Worm (Caenorhabditis elegans) whole organism, late embryonic: ENCODE measurements around the gene max-2.

Experiments
- K09A11.1 ChIP-seq: sonication (generic microtip); optimal IDR thresholded peaks from 2 replicates; lab custom pipeline; 2017; ENCODE audit warnings: antibody characterized with exemption, mild to moderate bottlenecking, missing genetic modification characterization, missing compliant biosample characterization; ENCODE audit not compliant: insufficient read depth
- T23F11.4 ChIP-seq: fragments of 200-800 bp; sonication (Bioruptor generic); optimal IDR thresholded peaks from 2 replicates; lab custom pipeline; 2018; ENCODE audit warnings: mild to moderate bottlenecking, missing genetic modification characterization, missing compliant biosample characterization
- Y22D7AL.16 ChIP-seq: sonication (generic microtip); optimal IDR thresholded peaks from 2 replicates; lab custom pipeline; 2016; ENCODE audit warnings: missing genetic modification characterization, missing compliant biosample characterization
- ceh-14 ChIP-seq: sonication (generic microtip); optimal IDR thresholded peaks from 2 replicates; lab custom pipeline; 2016; ENCODE audit warnings: missing genotype, missing genetic modification characterization, missing compliant biosample characterization
- ceh-18 ChIP-seq: sonication (generic microtip); optimal IDR thresholded peaks from 2 replicates; lab custom pipeline; 2016; ENCODE audit warnings: missing genetic modification characterization, missing compliant biosample characterization
- ceh-19 ChIP-seq: fragments of 200-800 bp; sonication (Bioruptor generic); optimal IDR thresholded peaks from 2 replicates; lab custom pipeline; 2018; ENCODE audit warnings: mild to moderate bottlenecking, missing genetic modification characterization, missing compliant biosample characterization
- ceh-22 ChIP-seq: sonication (generic microtip); optimal IDR thresholded peaks from 2 replicates; lab custom pipeline; 2017; ENCODE audit warnings: missing biosample characterization, missing genetic modification characterization
- ceh-24 ChIP-seq: sonication (generic microtip); optimal IDR thresholded peaks from 2 replicates; lab custom pipeline; 2016; ENCODE audit warnings: mild to moderate bottlenecking, missing genetic modification characterization, missing compliant biosample characterization
- ceh-30 ChIP-seq: fragments of 150-350 bp; optimal IDR thresholded peaks from 2 replicates; lab custom pipeline; 2014; ENCODE audit warnings: missing biosample characterization, missing genetic modification characterization
- ceh-31 ChIP-seq: sonication (generic microtip); optimal IDR thresholded peaks from 2 replicates; lab custom pipeline; 2016; ENCODE audit warnings: missing genetic modification characterization, missing compliant biosample characterization
- ceh-34 ChIP-seq: sonication (generic microtip); optimal IDR thresholded peaks from 2 replicates; lab custom pipeline; 2016; ENCODE audit warnings: mild to moderate bottlenecking, missing genetic modification characterization, missing compliant biosample characterization
- elt-2 ChIP-seq: sonication (generic microtip); optimal IDR thresholded peaks from 2 replicates; lab custom pipeline; 2016; ENCODE audit warnings: missing genetic modification reagents, missing genetic modification characterization, missing compliant biosample characterization
- ets-4 ChIP-seq: sonication (generic microtip); optimal IDR thresholded peaks from 2 replicates; lab custom pipeline; 2016; ENCODE audit warnings: missing genetic modification characterization, missing compliant biosample characterization
- eyg-1 ChIP-seq: sonication (generic microtip); optimal IDR thresholded peaks from 2 replicates; lab custom pipeline; 2016; ENCODE audit warnings: missing genotype, missing genetic modification characterization, missing compliant biosample characterization
- fkh-6 ChIP-seq: sonication (generic microtip); optimal IDR thresholded peaks from 2 replicates; lab custom pipeline; 2016; ENCODE audit warnings: missing genetic modification characterization, missing compliant biosample characterization
- gmeb-2 ChIP-seq: sonication (generic microtip); optimal IDR thresholded peaks from 2 replicates; lab custom pipeline; 2016; ENCODE audit warnings: missing genetic modification characterization, inconsistent platforms, missing compliant biosample characterization
- hlh-13 ChIP-seq: fragments of 200-800 bp; sonication (Bioruptor generic); optimal IDR thresholded peaks from 2 replicates; lab custom pipeline; 2018; ENCODE audit warnings: mild to moderate bottlenecking, missing genetic modification characterization, missing compliant biosample characterization
- hlh-15 ChIP-seq: sonication (generic microtip); optimal IDR thresholded peaks from 2 replicates; lab custom pipeline; 2016; ENCODE audit warnings: missing genetic modification characterization, missing compliant biosample characterization
- hlh-30 ChIP-seq: sonication (generic microtip); optimal IDR thresholded peaks from 2 replicates; lab custom pipeline; 2017; ENCODE audit warnings: antibody characterized with exemption, missing genetic modification characterization, missing compliant biosample characterization; ENCODE audit not compliant: insufficient read depth
- nfya-1 ChIP-seq: sonication (generic microtip); optimal IDR thresholded peaks from 2 replicates; lab custom pipeline; 2017; ENCODE audit warnings: missing genetic modification characterization, mild to moderate bottlenecking, missing compliant biosample characterization, antibody characterized with exemption, moderate library complexity
- nhr-11 ChIP-seq: fragments of 150-350 bp; optimal IDR thresholded peaks from 2 replicates; lab custom pipeline; 2014; ENCODE audit warnings: missing biosample characterization, missing genetic modification characterization
- nhr-232 ChIP-seq: sonication (generic microtip); optimal IDR thresholded peaks from 2 replicates; lab custom pipeline; 2016; ENCODE audit warnings: missing genetic modification characterization, missing compliant biosample characterization
- odd-2 ChIP-seq: sonication (generic microtip); optimal IDR thresholded peaks from 2 replicates; lab custom pipeline; 2017; ENCODE audit warnings: antibody characterized with exemption, mild to moderate bottlenecking, missing genetic modification characterization, missing compliant biosample characterization
- pag-3 ChIP-seq: sonication (generic microtip); optimal IDR thresholded peaks from 2 replicates; lab custom pipeline; 2016; ENCODE audit warnings: missing compliant biosample characterization, missing genetic modification characterization, borderline replicate concordance
- pat-9 ChIP-seq: fragments of 200-800 bp; sonication (Bioruptor generic); optimal IDR thresholded peaks from 2 replicates; lab custom pipeline; 2018; ENCODE audit warnings: mild to moderate bottlenecking, missing genetic modification characterization, moderate library complexity, missing compliant biosample characterization
- pha-2 ChIP-seq: sonication (generic microtip); optimal IDR thresholded peaks from 2 replicates; lab custom pipeline; 2017; ENCODE audit warnings: mild to moderate bottlenecking, missing genetic modification characterization, missing compliant biosample characterization
- pros-1 ChIP-seq: fragments of 150-350 bp; optimal IDR thresholded peaks from 2 replicates; lab custom pipeline; 2014; ENCODE audit warnings: missing biosample characterization, missing genetic modification reagents, missing genetic modification characterization
- ref-2 ChIP-seq: sonication (generic microtip); optimal IDR thresholded peaks from 2 replicates; lab custom pipeline; 2016; ENCODE audit warnings: missing genetic modification characterization, missing compliant biosample characterization
- sdc-2 ChIP-seq: sonication (generic microtip); optimal IDR thresholded peaks from 2 replicates; lab custom pipeline; 2016; ENCODE audit warnings: missing genotype, missing genetic modification characterization, missing compliant biosample characterization
- sox-2 ChIP-seq: fragments of 200-800 bp; sonication (Bioruptor generic); IDR thresholded peaks from 2 replicates; pipeline ENCODE4 v1.3.6; 2022; ENCODE audit warnings: missing genetic modification reagents, missing genetic modification characterization, missing compliant biosample characterization
- syd-9 ChIP-seq: sonication (generic microtip); optimal IDR thresholded peaks from 2 replicates; lab custom pipeline; 2016; ENCODE audit warnings: mild to moderate bottlenecking, missing genetic modification characterization, moderate library complexity, missing compliant biosample characterization
- tbx-2 ChIP-seq: sonication (generic microtip); optimal IDR thresholded peaks from 2 replicates; lab custom pipeline; 2016; ENCODE audit warnings: missing genetic modification characterization, missing compliant biosample characterization
- tbx-7 ChIP-seq: sonication (generic microtip); optimal IDR thresholded peaks from 2 replicates; lab custom pipeline; 2016; ENCODE audit warnings: missing genotype, missing genetic modification characterization, missing compliant biosample characterization
- ttx-3 ChIP-seq: sonication (generic microtip); optimal IDR thresholded peaks from 2 replicates; lab custom pipeline; 2016; ENCODE audit warnings: missing genetic modification reagents, missing genetic modification characterization, missing compliant biosample characterization
- unc-3 ChIP-seq, 2 experiments: fragments of 200-800 bp in 1 of 2; sonication (Bioruptor generic) in 1 of 2; sonication (generic microtip) in 1 of 2; conservative IDR thresholded peaks in 1 of 2; optimal IDR thresholded peaks in 1 of 2; 2 replicates each; pipeline versions ENCODE4 v1.3.6 to Lab custom; 2016 to 2022; ENCODE audit warnings: missing compliant biosample characterization in 2 of 2, missing genetic modification characterization in 2 of 2, missing genetic modification reagents in 1 of 2
- unc-42 ChIP-seq: sonication (generic microtip); optimal IDR thresholded peaks from 2 replicates; lab custom pipeline; 2016; ENCODE audit warnings: missing genotype, missing genetic modification characterization, missing compliant biosample characterization
- unc-86 ChIP-seq: sonication (generic microtip); optimal IDR thresholded peaks from 2 replicates; lab custom pipeline; 2016; ENCODE audit warnings: missing genetic modification characterization, missing compliant biosample characterization
- ztf-16 ChIP-seq: sonication (generic microtip); optimal IDR thresholded peaks from 2 replicates; lab custom pipeline; 2017; ENCODE audit warnings: missing genetic modification characterization, missing compliant biosample characterization

max-2 gene

ce11 chrII:13000753-13001152 is 24.9 kb downstream of the max-2 start, which contains the start of gene Y38F1A.8:
Y38F1A.8 (minus strand) TSS chrII:13000853.
- TF ChIP-seq sox-2 (GFP tag; lab: Robert Waterston, UW) = no peak
- no peak for TF ChIP-seq nfya-1 (tag; lab: Kevin White, UChicago)

ce11 chrII:12997413-12997812 is 28.2 kb downstream of the max-2 start, which contains the start of gene Y38F1A.7:
Y38F1A.7 (minus strand) TSS chrII:12997804.
- TF ChIP-seq K09A11.1 (tag; lab: Kevin White, UChicago) = no peak
- TF ChIP-seq syd-9 (tag; lab: Kevin White, UChicago) = no peak
- no peak for TF ChIP-seq pros-1 (tag; lab: Kevin White, UChicago)
- no peak for TF ChIP-seq ceh-31 (tag; lab: Kevin White, UChicago)
- no peak for TF ChIP-seq ceh-18
- no peak for TF ChIP-seq gmeb-2 (tag; lab: Kevin White, UChicago)
- TF ChIP-seq ztf-16 (tag; lab: Kevin White, UChicago) = no peak
- TF ChIP-seq ceh-19 (GFP tag; lab: Kevin White, UChicago) = no peak
- no peak for TF ChIP-seq hlh-13
- no peak for TF ChIP-seq tbx-2
- no peak for TF ChIP-seq ref-2
- TF ChIP-seq unc-86 (tag; lab: Kevin White, UChicago) = no peak

- no peak for TF ChIP-seq ceh-24
- TF ChIP-seq hlh-13 = no peak
- no peak for TF ChIP-seq sdc-2
- no peak for TF ChIP-seq ceh-22 (tag; lab: Kevin White, UChicago)
- no peak for TF ChIP-seq hlh-15
- TF ChIP-seq pha-2 = no peak
- no peak for TF ChIP-seq nfya-1 (tag; lab: Kevin White, UChicago)
- no peak for TF ChIP-seq ets-4 (tag; lab: Kevin White, UChicago)
- TF ChIP-seq, all 69 proteins: peak for 0
Measured at ce11 chrII:12996249-12996648, 29.4 kb downstream of the max-2 start, which contains the start of gene hphd-1. hphd-1 (minus strand) TSS chrII:12996571.

DNA sequence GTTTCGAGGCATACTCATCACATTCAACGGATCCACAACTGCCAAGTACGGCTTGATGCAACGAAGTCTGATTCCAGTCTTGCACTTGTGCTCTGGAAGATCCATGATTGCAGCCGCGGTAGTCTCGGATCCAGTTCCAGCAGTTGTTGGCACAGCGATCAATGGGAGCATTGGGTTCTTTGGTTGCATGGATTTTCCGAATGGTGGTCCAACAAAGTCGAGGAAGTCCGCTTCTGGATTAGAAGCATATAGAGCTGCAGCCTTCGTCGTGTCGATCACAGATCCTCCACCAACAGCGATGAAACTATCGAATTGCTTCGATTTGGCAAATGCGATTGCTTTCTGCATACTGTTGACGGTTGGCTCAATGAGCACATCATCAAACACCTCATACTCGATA is 30.3 kb downstream of the max-2 start:
- no peak for TF ChIP-seq fkh-6
- TF ChIP-seq ceh-30 = no peak
- TF ChIP-seq pha-2 = no peak
- TF ChIP-seq nhr-232 (tag; lab: Kevin White, UChicago) = no peak
- TF ChIP-seq ceh-14 = no peak
- TF ChIP-seq hlh-13 = no peak
- no peak for TF ChIP-seq ceh-22 (tag; lab: Kevin White, UChicago)

- TF ChIP-seq T23F11.4 (GFP tag; lab: Kevin White, UChicago) (no peak), odd-2 (no peak), ceh-34 (no peak), ttx-3 (no peak), ref-2 (no peak), elt-2 (tag; lab: Kevin White, UChicago) (no peak), hlh-30 (tag; lab: Kevin White, UChicago) (no peak), syd-9 (tag; lab: Kevin White, UChicago) (no peak), nfya-1 (tag; lab: Kevin White, UChicago) (no peak), unc-42 (tag; lab: Kevin White, UChicago) (no peak), tbx-7 (tag; lab: Kevin White, UChicago) (no peak), ceh-31 (tag; lab: Kevin White, UChicago) (no peak), pat-9 (tag; lab: Kevin White, UChicago) (no peak), unc-3 (GFP tag; conservative IDR thresholded peaks at IDR 0.05; lab: Robert Waterston, UW) (no peak), unc-3 (tag; optimal IDR thresholded peaks at IDR 0.05; lab: Kevin White, UChicago) (no peak), Y22D7AL.16 (no peak), pag-3 (no peak), eyg-1 (tag; lab: Kevin White, UChicago) (no peak), ceh-14 (no peak), nhr-11 (tag; lab: Kevin White, UChicago) (no peak)
Measured at ce11 chrII:12994009-12994788, 31.4 kb downstream of the max-2 start.
